Worm (Caenorhabditis elegans): ENCODE measurements around the gene mstr-2.

- no peak for TF ChIP-seq ref-1 (GFP tag; conservative IDR thresholded peaks at IDR 0.05)
- no peak for TF ChIP-seq ztf-29 (GFP tag; IDR thresholded peaks at IDR 0.05)
- no peak for TF ChIP-seq flt-1 (GFP tag; IDR thresholded peaks at IDR 0.05)
- TF ChIP-seq tab-1 (GFP tag; IDR thresholded peaks at IDR 0.05): no peak
- no peak for TF ChIP-seq klf-2 (GFP tag; conservative IDR thresholded peaks at IDR 0.05)
Observed at ce11 chrIII:4495250-4495649, 26.3 kb downstream of the mstr-2 start.

Data from whole organism, midembryonic.